Worm (Caenorhabditis elegans): ENCODE measurements around the gene clec-260.

- TF ChIP-seq nhr-28 (tag; optimal IDR thresholded peaks at IDR 0.05) (no peak), nhr-10 (tag; optimal IDR thresholded peaks at IDR 0.05) (no peak), T20F7.1 (GFP tag; optimal IDR thresholded peaks at IDR 0.05) (no peak), arid-1 (GFP tag; conservative IDR thresholded peaks at IDR 0.05) (no peak), ceh-32 (tag; optimal IDR thresholded peaks at IDR 0.05; ENCODE audit: poor library complexity) (no peak), unc-39 (tag; optimal IDR thresholded peaks at IDR 0.05) (no peak)
Measured at ce11 chrV:19946529-19946928, 39.6 kb downstream of the clec-260 start, which contains the start of gene dhs-24.
